Fruit fly (Drosophila melanogaster): ENCODE results near the gene CG13004.

CG13004 gene

dm6 chrX:16867622-16868021, 32.3 kb upstream of the CG13004 start (continued):
- TF ChIP-seq CrebB (tag; optimal IDR thresholded peaks at IDR 0.05) = no peak
- peak in 1 of 2 experiments; percentile 5 for TF ChIP-seq Eip74EF (GFP tag; optimal IDR thresholded peaks at IDR 0.05)
- TF ChIP-seq CG13123 (GFP tag; optimal IDR thresholded peaks at IDR 0.05) = no peak
- no peak for TF ChIP-seq crc (GFP tag; optimal IDR thresholded peaks at IDR 0.05)
- no peak for TF ChIP-seq scrt (GFP tag; optimal IDR thresholded peaks at IDR 0.05)
- TF ChIP-seq dysf (GFP tag; IDR thresholded peaks at IDR 0.05) = no peak
- TF ChIP-seq CG14441 (GFP tag; IDR thresholded peaks at IDR 0.05) = peak; percentile 53
- no peak for TF ChIP-seq Kr (GFP tag; optimal IDR thresholded peaks at IDR 0.05)
- 0 out of 2 replicates have a peak, but pooled peaks have one; percentile 6 for TF ChIP-seq esg (GFP tag; conservative IDR thresholded peaks at IDR 0.05)
- TF ChIP-seq vfl (GFP tag; optimal IDR thresholded peaks at IDR 0.05) = no peak
- peak; percentile 40 for TF ChIP-seq CG13424 (tag; optimal IDR thresholded peaks at IDR 0.05)
- no peak for TF ChIP-seq CG13296 (GFP tag; optimal IDR thresholded peaks at IDR 0.05)
- TF ChIP-seq trem (tag; optimal IDR thresholded peaks at IDR 0.05) = no peak
- TF ChIP-seq chif (GFP tag; optimal IDR thresholded peaks at IDR 0.05) = no peak
- no peak for TF ChIP-seq CG10654 (GFP tag; optimal IDR thresholded peaks at IDR 0.05)
- TF ChIP-seq Dek (tag; optimal IDR thresholded peaks at IDR 0.05) = no peak
- peak; percentile 33 for TF ChIP-seq CG17359 (tag; optimal IDR thresholded peaks at IDR 0.05)
- no peak for TF ChIP-seq sd (tag; optimal IDR thresholded peaks at IDR 0.05)
- peak; percentile 68 for TF ChIP-seq vvl (GFP tag; IDR thresholded peaks at IDR 0.05)
- no peak for TF ChIP-seq Hr39 (optimal IDR thresholded peaks at IDR 0.05)
- TF ChIP-seq Meics (GFP tag; optimal IDR thresholded peaks at IDR 0.05) = no peak
- TF ChIP-seq Mrtf (GFP tag; IDR thresholded peaks at IDR 0.05) = no peak
- TF ChIP-seq CG11085 (GFP tag; IDR thresholded peaks at IDR 0.05) = no peak
- TF ChIP-seq CG15269 (tag; optimal IDR thresholded peaks at IDR 0.05) = peak; percentile 51
- TF ChIP-seq tio (GFP tag; optimal IDR thresholded peaks at IDR 0.05) = no peak
- TF ChIP-seq H2.0 (GFP tag; IDR thresholded peaks at IDR 0.05) = no peak
- TF ChIP-seq MBD-R2 (GFP tag; IDR thresholded peaks at IDR 0.05) = no peak
- TF ChIP-seq CG7839 (tag; optimal IDR thresholded peaks at IDR 0.05) = peak; percentile 37
- TF ChIP-seq CkIIα-i1 (GFP tag; IDR thresholded peaks at IDR 0.05) = no peak
- no peak for TF ChIP-seq cg (GFP tag; optimal IDR thresholded peaks at IDR 0.05)
- no peak for TF ChIP-seq Drgx (GFP tag; IDR thresholded peaks at IDR 0.05)
- no peak for TF ChIP-seq CG9727 (GFP tag; optimal IDR thresholded peaks at IDR 0.05)
- no peak for TF ChIP-seq grn (GFP tag; optimal IDR thresholded peaks at IDR 0.05)
- no peak for TF ChIP-seq Lim3 (GFP tag; IDR thresholded peaks at IDR 0.05)
- TF ChIP-seq seq (GFP tag; IDR thresholded peaks at IDR 0.05) = no peak
- no peak for TF ChIP-seq gfzf (GFP tag; optimal IDR thresholded peaks at IDR 0.05)
- no peak for TF ChIP-seq CG8290 (GFP tag; optimal IDR thresholded peaks at IDR 0.05)
- no peak for TF ChIP-seq CG8290 (tag; optimal IDR thresholded peaks at IDR 0.05)
- TF ChIP-seq HLH4C (GFP tag; IDR thresholded peaks at IDR 0.05; ENCODE audit: partially characterized antibody) = no peak
- TF ChIP-seq onecut (GFP tag; IDR thresholded peaks at IDR 0.05) = 0 out of 2 replicates have a peak, but pooled peaks have one; percentile 10
- no peak for TF ChIP-seq Pdp1 (GFP tag; optimal IDR thresholded peaks at IDR 0.05)
- no peak for TF ChIP-seq crol (GFP tag; IDR thresholded peaks at IDR 0.05)
- TF ChIP-seq CG12942 (GFP tag; optimal IDR thresholded peaks at IDR 0.05) = no peak
- TF ChIP-seq CG9797 (GFP tag; optimal IDR thresholded peaks at IDR 0.05) = no peak
- TF ChIP-seq Atf3 (GFP tag; optimal IDR thresholded peaks at IDR 0.05) = no peak
- no peak for TF ChIP-seq Atf-2 (GFP tag; optimal IDR thresholded peaks at IDR 0.05)
- no peak for TF ChIP-seq gsb-n (tag; optimal IDR thresholded peaks at IDR 0.05)
- no peak for TF ChIP-seq CG3726 (GFP tag; IDR thresholded peaks at IDR 0.05)
- no peak for TF ChIP-seq CG1233 (GFP tag; optimal IDR thresholded peaks at IDR 0.05)
- no peak for TF ChIP-seq CG6683 (GFP tag; optimal IDR thresholded peaks at IDR 0.05)
- TF ChIP-seq CG11504 (tag; optimal IDR thresholded peaks at IDR 0.05) = peak; percentile 65
- no peak for TF ChIP-seq danr (GFP tag; IDR thresholded peaks at IDR 0.05)

Measured in whole organism, embryonic.